Worm (Caenorhabditis elegans): ENCODE results near the gene cdr-6.

DNA sequence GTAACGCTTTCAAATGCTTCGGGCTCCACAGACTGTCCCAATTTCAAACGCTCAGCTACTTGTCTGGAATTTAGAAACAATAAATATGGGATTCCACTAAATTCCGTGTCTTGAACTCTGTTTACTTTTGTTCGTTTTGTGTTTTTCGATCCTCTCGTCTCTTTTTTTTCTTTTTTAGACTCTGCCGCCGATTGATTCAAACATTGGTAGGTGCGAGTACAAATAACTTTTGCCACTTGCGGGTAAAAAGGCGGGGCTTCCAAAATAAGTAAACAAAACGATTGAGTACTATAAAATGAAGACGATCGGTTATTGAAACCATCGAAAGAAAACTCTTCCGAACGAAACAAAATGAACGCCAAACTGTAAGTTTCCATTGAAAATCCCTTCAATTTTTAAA lies 48.4 kb downstream of the cdr-6 start, which contains the start of gene fipr-2:
- TF ChIP-seq F13H6.1 (tag; optimal IDR thresholded peaks at IDR 0.05) (no peak), unc-3 (GFP tag; conservative IDR thresholded peaks at IDR 0.05) (no peak), unc-3 (tag; optimal IDR thresholded peaks at IDR 0.05) (no peak), lin-11 (tag; optimal IDR thresholded peaks at IDR 0.05) (no peak), dve-1 (tag; optimal IDR thresholded peaks at IDR 0.05) (no peak), pax-1 (tag; optimal IDR thresholded peaks at IDR 0.05) (no peak), ref-2 (tag; optimal IDR thresholded peaks at IDR 0.05) (no peak), ama-1 (optimal IDR thresholded peaks at IDR 0.05) (no peak), zip-5 (tag; optimal IDR thresholded peaks at IDR 0.05) (no peak), ahr-1 (tag; optimal IDR thresholded peaks at IDR 0.05) (no peak)
